Fruit fly (Drosophila melanogaster): ENCODE measurements around the gene Fkbp39.
A peak's percentile ranks its signal among the peaks of the same experiment; 100 is the strongest.

Gene Fkbp39

DNA sequence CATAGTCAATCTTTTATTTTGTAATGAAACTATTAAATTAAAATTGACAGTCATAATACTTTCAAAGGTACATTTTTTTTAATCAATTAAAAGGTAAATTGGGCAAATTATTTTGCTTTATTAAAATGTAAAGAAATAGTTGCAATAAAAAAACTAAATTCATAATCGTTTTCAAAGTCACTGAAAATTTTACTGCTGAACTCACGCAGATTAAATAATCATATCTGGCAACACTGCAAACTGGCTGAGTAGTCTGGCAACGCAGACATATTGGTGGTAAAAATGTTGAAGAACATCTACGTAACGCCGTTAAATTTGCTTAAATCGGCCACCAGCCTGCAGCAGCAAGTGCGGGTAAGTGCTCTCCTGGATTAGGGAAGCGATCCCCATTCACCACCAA, 2.5 kb downstream of the Fkbp39 start, which contains the start of gene mRpL9 (continued):
- TF ChIP-seq ind (GFP tag; optimal IDR thresholded peaks at IDR 0.05) (peak; percentile 21), CG12071 (GFP tag; optimal IDR thresholded peaks at IDR 0.05) (no peak), Hey (tag; optimal IDR thresholded peaks at IDR 0.05) (no peak), CG8388 (GFP tag; optimal IDR thresholded peaks at IDR 0.05) (no peak), Asciz (GFP tag; optimal IDR thresholded peaks at IDR 0.05) (no peak), CG14667 (GFP tag; IDR thresholded peaks at IDR 0.05) (no peak), CG9215 (GFP tag; IDR thresholded peaks at IDR 0.05) (peak; percentile 25; the same call in 1 of the 2 replicates), CG2116 (GFP tag; optimal IDR thresholded peaks at IDR 0.05) (peak; percentile 16), nerfin-1 (tag; optimal IDR thresholded peaks at IDR 0.05) (peak; percentile 20), CG6683 (GFP tag; optimal IDR thresholded peaks at IDR 0.05) (no peak), lmd (GFP tag; IDR thresholded peaks at IDR 0.05) (peak; percentile 24; the same call in 1 of the 2 replicates), danr (GFP tag; IDR thresholded peaks at IDR 0.05) (no peak), trem (tag; optimal IDR thresholded peaks at IDR 0.05) (peak; percentile 67), zf30C (GFP tag; optimal IDR thresholded peaks at IDR 0.05) (peak; percentile 10), br (optimal IDR thresholded peaks at IDR 0.05) (no peak), Med (GFP tag) (peak; percentile 78), CG3847 (GFP tag; IDR thresholded peaks at IDR 0.05) (peak; percentile 58), dpn (GFP tag; optimal IDR thresholded peaks at IDR 0.05) (peak in 1 of 2 experiments; percentile 34), CG1233 (GFP tag; optimal IDR thresholded peaks at IDR 0.05) (no peak), lola (GFP tag; optimal IDR thresholded peaks at IDR 0.05) (peak in 1 of 3 experiments; percentile 18), ewg (GFP tag; optimal IDR thresholded peaks at IDR 0.05) (no peak), CG2678 (tag; optimal IDR thresholded peaks at IDR 0.05) (no peak), Dp (GFP tag; optimal IDR thresholded peaks at IDR 0.05) (peak; percentile 61), Nf-YC (tag; optimal IDR thresholded peaks at IDR 0.05) (peak; percentile 26), MESR4 (GFP tag; optimal IDR thresholded peaks at IDR 0.05) (peak; percentile 63), CG3838 (GFP tag; optimal IDR thresholded peaks at IDR 0.05) (no peak), CG10979 (tag; optimal IDR thresholded peaks at IDR 0.05) (peak; percentile 14), CG3407 (GFP tag; optimal IDR thresholded peaks at IDR 0.05) (no peak), h (optimal IDR thresholded peaks at IDR 0.05) (no peak), seq (GFP tag; IDR thresholded peaks at IDR 0.05) (no peak), HLH4C (GFP tag; IDR thresholded peaks at IDR 0.05; ENCODE audit: partially characterized antibody) (0 out of 3 replicates have a peak, but pooled peaks have one; percentile 48), CG1602 (GFP tag; optimal IDR thresholded peaks at IDR 0.05) (no peak), Scr (GFP tag; IDR thresholded peaks at IDR 0.05; ENCODE audit: partially characterized antibody) (peak; percentile 27; the same call in 1 of the 2 replicates), sob (GFP tag; IDR thresholded peaks at IDR 0.05) (peak; percentile 43; the same call in 1 of the 2 replicates), Hr39 (optimal IDR thresholded peaks at IDR 0.05) (no peak), Mad (GFP tag; optimal IDR thresholded peaks at IDR 0.05) (peak; percentile 22), CG18011 (GFP tag; optimal IDR thresholded peaks at IDR 0.05) (peak; percentile 11), Atf-2 (GFP tag; optimal IDR thresholded peaks at IDR 0.05) (no peak), gsb (GFP tag; IDR thresholded peaks at IDR 0.05) (no peak), CG6254 (GFP tag; optimal IDR thresholded peaks at IDR 0.05) (no peak), Sin3A (optimal IDR thresholded peaks at IDR 0.05) (peak; percentile 43), HmgZ (tag; optimal IDR thresholded peaks at IDR 0.05) (peak; percentile 58), fru (optimal IDR thresholded peaks at IDR 0.05) (no peak), pum (GFP tag; optimal IDR thresholded peaks at IDR 0.05) (peak; percentile 9), Adf1 (GFP tag; IDR thresholded peaks at IDR 0.05) (no peak), CG13287 (GFP tag; IDR thresholded peaks at IDR 0.05; ENCODE audit: partially characterized antibody) (no peak), Doc3 (GFP tag; IDR thresholded peaks at IDR 0.05; ENCODE audit: partially characterized antibody) (peak; percentile 34; the same call in 1 of the 3 replicates), hth (optimal IDR thresholded peaks at IDR 0.05) (no peak), ems (GFP tag; optimal IDR thresholded peaks at IDR 0.05) (no peak), CG1832 (GFP tag; optimal IDR thresholded peaks at IDR 0.05) (no peak), sug (tag; optimal IDR thresholded peaks at IDR 0.05) (peak; percentile 34), zen2 (GFP tag; IDR thresholded peaks at IDR 0.05; ENCODE audit: partially characterized antibody) (no peak)

Data from whole organism, embryonic.